In the genomic region with DNA sequence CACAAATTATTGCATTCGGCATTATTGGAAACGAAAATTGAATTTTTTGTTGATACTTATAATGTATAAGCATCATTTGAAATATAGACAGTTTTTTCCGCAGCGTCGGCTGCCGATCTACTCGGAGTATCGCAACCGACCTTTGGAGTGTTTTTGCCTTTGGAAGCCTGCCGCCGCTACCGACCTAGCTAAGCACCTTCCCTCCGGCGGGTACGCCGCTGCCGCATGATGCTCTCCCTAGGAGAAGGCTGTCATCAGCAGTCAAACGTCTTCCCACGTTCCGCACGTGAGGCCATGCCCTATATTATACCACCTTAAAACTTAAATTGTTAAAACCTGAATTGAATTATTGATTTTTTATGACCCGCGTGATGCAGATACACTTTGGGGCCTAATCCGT, we compare ENCODE assay signal across 3 worm cellular contexts.
TF ChIP-seq lines count a peak whose summit lies in the region.

No protein-coding gene starts in this region.

TF ChIP-seq in whole organism, L4 larva, 104 proteins besides CTCF, POLR2A, EP300 and RAD21:
- no peak for TF ChIP-seq zfp-3 (GFP tag; conservative IDR thresholded peaks at IDR 0.05; lab: Robert Waterston, UW)
- TF ChIP-seq arid-1 (GFP tag; conservative IDR thresholded peaks at IDR 0.05; lab: Robert Waterston, UW), result no peak
- no peak for TF ChIP-seq pqm-1 (tag; optimal IDR thresholded peaks at IDR 0.05; lab: Kevin White, UChicago)
- TF ChIP-seq set-16 (GFP tag; IDR thresholded peaks at IDR 0.05; lab: Robert Waterston, UW), result peak; percentile 75
TF ChIP-seq in whole organism, L4 larva: peak in this region for 1.

TF ChIP-seq in whole organism, midembryonic, 9 proteins besides CTCF, POLR2A, EP300 and RAD21:
- TF ChIP-seq cog-1 (tag; optimal IDR thresholded peaks at IDR 0.05; lab: Kevin White, UChicago) (no peak), flt-1 (GFP tag; IDR thresholded peaks at IDR 0.05; lab: Robert Waterston, UW) (no peak), med-1 (GFP tag; optimal IDR thresholded peaks at IDR 0.05; lab: Kevin White, UChicago; ENCODE audit: insufficient read depth) (no peak), tab-1 (GFP tag; IDR thresholded peaks at IDR 0.05; lab: Robert Waterston, UW) (no peak), ztf-29 (GFP tag; IDR thresholded peaks at IDR 0.05; lab: Robert Waterston, UW) (no peak), ref-1 (GFP tag; conservative IDR thresholded peaks at IDR 0.05; lab: Robert Waterston, UW) (no peak), T22C8.4 (GFP tag; IDR thresholded peaks at IDR 0.05; lab: Robert Waterston, UW) (peak; percentile 54; the same call in 1 of the 2 replicates), ztf-23 (GFP tag; IDR thresholded peaks at IDR 0.05; lab: Robert Waterston, UW) (no peak)

TF ChIP-seq in whole organism, young adult, 124 proteins besides CTCF, POLR2A, EP300 and RAD21:
- TF ChIP-seq zfh-2 (GFP tag; conservative IDR thresholded peaks at IDR 0.05; lab: Robert Waterston, UW) (peak; percentile 69), madf-8 (GFP tag; conservative IDR thresholded peaks at IDR 0.05; lab: Robert Waterston, UW) (no peak), lin-35 (GFP tag; optimal IDR thresholded peaks at IDR 0.05; lab: Kevin White, UChicago) (no peak), attf-3 (GFP tag; conservative IDR thresholded peaks at IDR 0.05; lab: Robert Waterston, UW) (no peak), sea-2 (GFP tag; IDR thresholded peaks at IDR 0.05; lab: Robert Waterston, UW) (no peak), ceh-58 (GFP tag; IDR thresholded peaks at IDR 0.05; lab: Robert Waterston, UW) (no peak)
